Worm (Caenorhabditis elegans): ENCODE data around the gene ZK666.4.

ce11 chrII:10479348-10479747 lies 2.3 kb downstream of the ZK666.4 start, which contains the start of gene clec-59:
- TF ChIP-seq dpl-1 (GFP tag; optimal IDR thresholded peaks at IDR 0.05) (no peak), nhr-90 (tag; optimal IDR thresholded peaks at IDR 0.05; ENCODE audit: poor library complexity) (no peak), unc-62 (GFP tag; optimal IDR thresholded peaks at IDR 0.05) (no peak), efl-3 (GFP tag; optimal IDR thresholded peaks at IDR 0.05) (no peak), ama-1 (optimal IDR thresholded peaks at IDR 0.05) (no peak), ztf-4 (tag; optimal IDR thresholded peaks at IDR 0.05) (no peak), fkh-8 (tag; optimal IDR thresholded peaks at IDR 0.05) (no peak), ceh-90 (tag; optimal IDR thresholded peaks at IDR 0.05) (no peak), aly-2 (tag; optimal IDR thresholded peaks at IDR 0.05) (no peak)
